Worm (Caenorhabditis elegans): ENCODE measurements around the gene F54A3.2.

DNA sequence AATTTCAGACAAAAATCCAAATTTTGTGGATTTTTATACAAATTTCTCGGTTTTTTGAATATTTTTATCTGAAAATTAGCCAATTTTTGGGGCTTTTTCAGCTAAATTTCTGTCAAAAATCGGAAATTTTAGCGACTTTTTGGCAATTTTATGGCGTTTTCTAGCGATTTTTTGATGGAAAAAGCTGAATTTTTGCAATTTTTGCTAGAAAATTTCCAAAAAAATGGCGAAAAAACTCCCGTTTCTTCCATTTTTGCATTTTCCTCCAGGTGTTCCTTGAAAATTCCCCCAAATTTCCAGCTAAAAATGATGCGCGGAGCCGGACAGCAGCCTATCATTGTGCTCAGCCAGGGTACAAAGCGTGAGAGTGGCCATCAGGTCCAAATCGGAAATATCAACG, 10.2 kb upstream of the F54A3.2 start, which contains the start of gene cct-3:
- TF ChIP-seq ama-1 (optimal IDR thresholded peaks at IDR 0.05), result no peak
- TF ChIP-seq flt-1 (GFP tag; IDR thresholded peaks at IDR 0.05), result no peak
- TF ChIP-seq ceh-36 (tag; optimal IDR thresholded peaks at IDR 0.05), result no peak
- no peak for TF ChIP-seq ceh-13 (GFP tag; optimal IDR thresholded peaks at IDR 0.05)
- no peak for TF ChIP-seq hnd-1 (tag; optimal IDR thresholded peaks at IDR 0.05)
- no peak for TF ChIP-seq tra-4 (tag; optimal IDR thresholded peaks at IDR 0.05)
- no peak for TF ChIP-seq ets-7 (tag; optimal IDR thresholded peaks at IDR 0.05)
- TF ChIP-seq hmg-4 (GFP tag; optimal IDR thresholded peaks at IDR 0.05), result no peak

Measured in whole organism, early embryonic.